Worm (Caenorhabditis elegans) whole organism, L2 larva: ENCODE results near the gene spe-41.

Source experiments
- lin-13 ChIP-seq: fragments of 150-350 bp; optimal IDR thresholded peaks from 2 replicates; lab custom pipeline; 2014; ENCODE audit warnings: missing biosample characterization, missing genetic modification reagents, missing genetic modification characterization
- lsy-2 ChIP-seq, 2 experiments: fragments of 150-350 bp in 1 of 2; sonication (generic microtip) in 1 of 2; optimal IDR thresholded peaks; 2 replicates each; lab custom pipeline; 2014 to 2017; ENCODE audit warnings: missing biosample characterization in 2 of 2, missing genetic modification characterization in 2 of 2
- nhr-12 ChIP-seq: fragments of 150-350 bp; optimal IDR thresholded peaks from 2 replicates; lab custom pipeline; 2014; ENCODE audit warnings: missing biosample characterization, missing genetic modification characterization
- peb-1 ChIP-seq: fragments of 150-350 bp; optimal IDR thresholded peaks from 2 replicates; lab custom pipeline; 2014; ENCODE audit warnings: missing biosample characterization, missing genetic modification characterization

ce11 chrIII:3429761-3430160 is 14.2 kb downstream of the spe-41 start:
- TF ChIP-seq peb-1 (tag; lab: Kevin White, UChicago) (no peak), lin-13 (no peak), lsy-2 (tag; optimal IDR thresholded peaks at IDR 0.05; lab: Kevin White, UChicago) (no peak), nhr-12 (tag; lab: Kevin White, UChicago) (no peak)
